Fruit fly (Drosophila melanogaster) whole organism: ENCODE measurements around the gene Cdk1.

Experiments
- CG8478 ChIP-seq: fragments of >200 bp; optimal IDR thresholded peaks from 2 replicates; lab custom pipeline; 2018; ENCODE audit warnings: inconsistent platforms
- usp ChIP-seq: fragments of >200 bp; optimal IDR thresholded peaks from 2 replicates; lab custom pipeline; 2017; ENCODE audit warnings: missing biosample characterization, missing genetic modification characterization, mixed read lengths

DNA sequence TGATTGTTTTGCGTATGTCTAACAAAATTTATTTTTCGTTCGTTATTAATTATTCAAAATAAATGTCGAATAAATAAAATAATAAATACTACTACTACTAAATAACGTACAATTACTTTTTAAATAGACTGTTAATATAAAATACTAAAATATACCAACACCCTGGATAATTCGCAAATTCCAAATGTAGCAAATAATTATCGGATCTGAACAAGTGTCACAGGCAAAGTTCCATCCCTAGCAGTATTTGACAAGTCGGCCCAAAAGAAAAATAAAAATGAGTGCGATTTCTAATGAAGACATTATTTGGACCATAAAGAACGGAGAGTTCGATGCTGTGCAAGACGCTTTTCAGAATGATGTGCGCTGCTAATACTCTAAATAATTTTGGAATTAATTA is 44.7 kb downstream of the Cdk1 start, which contains the start of gene CG31715:
- TF ChIP-seq usp (no peak), CG8478 (lab: Kevin White, UChicago) (no peak)
